Worm (Caenorhabditis elegans) whole organism, L4 larva: Measurements from ENCODE around the gene C35B1.5.

Experiments used
- F37D6.2 ChIP-seq: sonication (generic microtip); optimal IDR thresholded peaks from 2 replicates; lab custom pipeline; 2016; ENCODE audit warnings: mild to moderate bottlenecking, missing genetic modification characterization, missing compliant biosample characterization
- aha-1 ChIP-seq: fragments of 150-350 bp; peaks from one replicate; lab custom pipeline; 2014; ENCODE audit warnings: missing biosample characterization, missing genetic modification characterization
- ceh-62 ChIP-seq: sonication (generic microtip); optimal IDR thresholded peaks from 2 replicates; lab custom pipeline; 2017; ENCODE audit warnings: missing biosample characterization, missing genetic modification characterization
- dmd-9 ChIP-seq: fragments of 200-800 bp; sonication (Bioruptor generic); IDR thresholded peaks from 2 replicates; pipeline ENCODE4 v1.3.6; 2022; ENCODE audit warnings: missing genetic modification reagents, missing genetic modification characterization, missing compliant biosample characterization
- dve-1 ChIP-seq: sonication (generic microtip); optimal IDR thresholded peaks from 2 replicates; lab custom pipeline; 2017; ENCODE audit warnings: antibody characterized with exemption, mild to moderate bottlenecking, missing genetic modification characterization, missing compliant biosample characterization; ENCODE audit not compliant: insufficient read depth
- egl-27 ChIP-seq: sonication (generic microtip); optimal IDR thresholded peaks from 3 replicates; lab custom pipeline; 2017; ENCODE audit warnings: missing biosample characterization, missing genetic modification reagents, missing genetic modification characterization
- fkh-10 ChIP-seq: fragments of 150-350 bp; optimal IDR thresholded peaks from 2 replicates; lab custom pipeline; 2014; ENCODE audit warnings: missing biosample characterization, missing genetic modification reagents, missing genetic modification characterization
- lin-38 ChIP-seq: fragments of 200-800 bp; sonication (Bioruptor generic); IDR thresholded peaks from 2 replicates; pipeline ENCODE4 v1.3.6; 2022; ENCODE audit warnings: missing genetic modification reagents, missing genetic modification characterization, missing compliant biosample characterization
- lir-3 ChIP-seq: sonication (generic microtip); optimal IDR thresholded peaks from 2 replicates; lab custom pipeline; 2016; ENCODE audit warnings: mild to moderate bottlenecking, missing genetic modification characterization, missing compliant biosample characterization
- madf-9 ChIP-seq: fragments of 200-800 bp; sonication (Bioruptor generic); conservative IDR thresholded peaks from 2 replicates; pipeline ENCODE4 v1.3.6; 2022; ENCODE audit warnings: missing genetic modification reagents, missing genetic modification characterization, missing compliant biosample characterization
- nhr-11 ChIP-seq: fragments of 150-350 bp; optimal IDR thresholded peaks from 2 replicates; lab custom pipeline; 2014; ENCODE audit warnings: missing biosample characterization, missing genetic modification characterization
- nhr-6 ChIP-seq: fragments of 150-350 bp; optimal IDR thresholded peaks from 2 replicates; lab custom pipeline; 2014; ENCODE audit warnings: missing biosample characterization, missing genetic modification characterization
- skn-1 ChIP-seq: fragments of 150-350 bp; optimal IDR thresholded peaks from 2 replicates; lab custom pipeline; 2014; ENCODE audit warnings: missing biosample characterization, missing genetic modification characterization
- zfp-2 ChIP-seq: sonication (generic microtip); optimal IDR thresholded peaks from 2 replicates; lab custom pipeline; 2016; ENCODE audit warnings: mild to moderate bottlenecking, missing genetic modification characterization, missing compliant biosample characterization

C35B1.5 gene

DNA sequence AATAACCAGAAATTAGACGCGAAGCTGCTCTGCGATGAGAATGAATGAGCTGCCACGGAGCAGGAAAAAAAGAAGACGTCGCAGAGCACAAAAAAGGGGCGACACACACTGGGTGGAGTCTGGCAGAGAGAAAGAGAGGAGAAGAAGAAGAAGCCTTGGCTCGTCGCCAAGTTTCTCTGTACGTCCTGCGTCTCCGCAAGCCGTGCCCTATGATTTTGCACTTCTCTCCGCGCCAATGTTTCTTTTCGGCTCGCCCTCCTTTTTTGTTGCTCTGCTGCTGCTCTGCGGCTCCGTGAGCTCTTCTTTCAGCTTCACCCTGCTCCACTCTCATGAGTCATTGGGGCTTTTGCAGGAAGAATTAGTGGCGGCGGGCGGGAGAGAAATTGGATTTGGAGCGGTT, 49.1 kb downstream of the C35B1.5 start, which contains the start of gene hlh-30 (continued):
- peak; percentile 20 for TF ChIP-seq nhr-6 (tag; lab: Kevin White, UChicago)
- TF ChIP-seq ceh-62 (tag; lab: Kevin White, UChicago): no peak
- TF ChIP-seq dmd-9 (GFP tag; lab: Robert Waterston, UW): no peak
- TF ChIP-seq fkh-10 (GFP tag; lab: Kevin White, UChicago): peak; percentile 30
- no peak for TF ChIP-seq zfp-2 (tag; lab: Kevin White, UChicago)
- TF ChIP-seq madf-9 (GFP tag; lab: Robert Waterston, UW): 0 out of 2 replicates have a peak, but pooled peaks have one; percentile 37
- TF ChIP-seq lir-3 (tag; lab: Kevin White, UChicago): no peak
- no peak for TF ChIP-seq skn-1
- peak; percentile 68 for TF ChIP-seq F37D6.2 (tag; lab: Kevin White, UChicago)
- peak; percentile 38; the same call in 1 of the 2 replicates for TF ChIP-seq lin-38 (GFP tag; lab: Robert Waterston, UW)
- TF ChIP-seq dve-1 (tag; lab: Kevin White, UChicago): peak; percentile 29
- TF ChIP-seq nhr-11 (tag; lab: Kevin White, UChicago): peak; percentile 35
- no peak for TF ChIP-seq egl-27 (tag; lab: Kevin White, UChicago)
- TF ChIP-seq aha-1 (tag; lab: Kevin White, UChicago): peak; percentile 82
